Worm (Caenorhabditis elegans): ENCODE results near the gene F10C1.3.

DNA sequence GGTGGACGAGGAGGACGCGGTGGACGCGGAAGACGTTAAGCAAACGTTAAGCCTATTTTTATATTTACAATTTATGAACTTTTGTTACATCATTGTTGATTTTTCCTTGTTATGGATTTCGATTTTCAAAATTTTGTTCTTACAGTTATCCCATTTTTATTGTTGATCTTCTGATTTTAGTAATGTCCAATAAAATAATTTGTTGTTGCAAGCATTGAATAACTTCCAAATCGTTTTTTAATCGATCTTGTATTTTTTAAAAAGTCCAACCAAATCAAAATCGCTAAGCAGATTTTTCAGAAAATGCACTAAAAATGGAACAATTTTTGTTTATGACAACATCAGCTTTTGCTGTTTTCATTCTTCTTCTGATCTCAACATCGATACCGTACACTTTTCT, 39.7 kb downstream of the F10C1.3 start, which contains the start of gene zipt-3:
- TF ChIP-seq ztf-11 (tag; optimal IDR thresholded peaks at IDR 0.05) (no peak), ces-1 (GFP tag; optimal IDR thresholded peaks at IDR 0.05) (no peak)

All from whole organism, mixed stage, embryonic.